Worm (Caenorhabditis elegans) whole organism, late embryonic: ENCODE data around the gene pbo-6.

Source experiments
- F13H6.1 ChIP-seq: sonication (generic microtip); optimal IDR thresholded peaks from 2 replicates; lab custom pipeline; 2016; ENCODE audit warnings: missing genetic modification characterization, missing compliant biosample characterization
- K09A11.1 ChIP-seq: sonication (generic microtip); optimal IDR thresholded peaks from 2 replicates; lab custom pipeline; 2017; ENCODE audit warnings: antibody characterized with exemption, mild to moderate bottlenecking, missing genetic modification characterization, missing compliant biosample characterization; ENCODE audit not compliant: insufficient read depth
- ama-1 ChIP-seq: fragments of 150-350 bp; optimal IDR thresholded peaks from 2 replicates; lab custom pipeline; 2014
- ceh-14 ChIP-seq: sonication (generic microtip); optimal IDR thresholded peaks from 2 replicates; lab custom pipeline; 2016; ENCODE audit warnings: missing genotype, missing genetic modification characterization, missing compliant biosample characterization
- ceh-18 ChIP-seq: sonication (generic microtip); optimal IDR thresholded peaks from 2 replicates; lab custom pipeline; 2016; ENCODE audit warnings: missing genetic modification characterization, missing compliant biosample characterization
- ceh-2 ChIP-seq: sonication (generic microtip); optimal IDR thresholded peaks from 2 replicates; lab custom pipeline; 2016; ENCODE audit warnings: missing genotype, missing genetic modification characterization, missing compliant biosample characterization
- ceh-22 ChIP-seq: sonication (generic microtip); optimal IDR thresholded peaks from 2 replicates; lab custom pipeline; 2017; ENCODE audit warnings: missing biosample characterization, missing genetic modification characterization
- ceh-31 ChIP-seq: sonication (generic microtip); optimal IDR thresholded peaks from 2 replicates; lab custom pipeline; 2016; ENCODE audit warnings: missing genetic modification characterization, missing compliant biosample characterization
- ceh-34 ChIP-seq: sonication (generic microtip); optimal IDR thresholded peaks from 2 replicates; lab custom pipeline; 2016; ENCODE audit warnings: mild to moderate bottlenecking, missing genetic modification characterization, missing compliant biosample characterization
- ceh-48 ChIP-seq: sonication (generic microtip); optimal IDR thresholded peaks from 2 replicates; lab custom pipeline; 2016; ENCODE audit warnings: missing genetic modification characterization, inconsistent platforms, missing compliant biosample characterization
- ceh-6 ChIP-seq: fragments of 200-800 bp; sonication (Bioruptor generic); optimal IDR thresholded peaks from 2 replicates; lab custom pipeline; 2018; ENCODE audit warnings: mild to moderate bottlenecking, missing genetic modification characterization, missing compliant biosample characterization
- dmd-4 ChIP-seq: sonication (generic microtip); optimal IDR thresholded peaks from 2 replicates; lab custom pipeline; 2016; ENCODE audit warnings: borderline replicate concordance, missing genetic modification characterization, missing compliant biosample characterization
- dve-1 ChIP-seq: sonication (generic microtip); optimal IDR thresholded peaks from 2 replicates; lab custom pipeline; 2017; ENCODE audit warnings: antibody characterized with exemption, mild to moderate bottlenecking, missing genetic modification characterization, missing compliant biosample characterization
- elt-2 ChIP-seq: sonication (generic microtip); optimal IDR thresholded peaks from 2 replicates; lab custom pipeline; 2016; ENCODE audit warnings: missing genetic modification reagents, missing genetic modification characterization, missing compliant biosample characterization
- ets-4 ChIP-seq: sonication (generic microtip); optimal IDR thresholded peaks from 2 replicates; lab custom pipeline; 2016; ENCODE audit warnings: missing genetic modification characterization, missing compliant biosample characterization
- eyg-1 ChIP-seq: sonication (generic microtip); optimal IDR thresholded peaks from 2 replicates; lab custom pipeline; 2016; ENCODE audit warnings: missing genotype, missing genetic modification characterization, missing compliant biosample characterization
- fax-1 ChIP-seq: sonication (generic microtip); optimal IDR thresholded peaks from 2 replicates; lab custom pipeline; 2016; ENCODE audit warnings: missing genotype, missing genetic modification characterization, missing compliant biosample characterization
- fkh-6 ChIP-seq: sonication (generic microtip); optimal IDR thresholded peaks from 2 replicates; lab custom pipeline; 2016; ENCODE audit warnings: missing genetic modification characterization, missing compliant biosample characterization
- gmeb-2 ChIP-seq: sonication (generic microtip); optimal IDR thresholded peaks from 2 replicates; lab custom pipeline; 2016; ENCODE audit warnings: missing genetic modification characterization, inconsistent platforms, missing compliant biosample characterization
- hlh-30 ChIP-seq: sonication (generic microtip); optimal IDR thresholded peaks from 2 replicates; lab custom pipeline; 2017; ENCODE audit warnings: antibody characterized with exemption, missing genetic modification characterization, missing compliant biosample characterization; ENCODE audit not compliant: insufficient read depth
- hlh-8 ChIP-seq: sonication (generic microtip); optimal IDR thresholded peaks from 2 replicates; lab custom pipeline; 2016; ENCODE audit warnings: missing genotype, missing genetic modification characterization, missing compliant biosample characterization
- lim-6 ChIP-seq: sonication (generic microtip); optimal IDR thresholded peaks from 2 replicates; lab custom pipeline; 2016; ENCODE audit warnings: missing genetic modification characterization, missing compliant biosample characterization
- madf-2 ChIP-seq: sonication (generic microtip); optimal IDR thresholded peaks from 2 replicates; lab custom pipeline; 2017; ENCODE audit warnings: missing genetic modification characterization, missing compliant biosample characterization
- mec-3 ChIP-seq: sonication (generic microtip); optimal IDR thresholded peaks from 2 replicates; lab custom pipeline; 2016; ENCODE audit warnings: borderline replicate concordance, missing genetic modification characterization, missing compliant biosample characterization
- nfya-1 ChIP-seq: sonication (generic microtip); optimal IDR thresholded peaks from 2 replicates; lab custom pipeline; 2017; ENCODE audit warnings: missing genetic modification characterization, mild to moderate bottlenecking, missing compliant biosample characterization, antibody characterized with exemption, moderate library complexity
- npax-4 ChIP-seq: sonication (generic microtip); optimal IDR thresholded peaks from 2 replicates; lab custom pipeline; 2016; ENCODE audit warnings: missing genetic modification characterization, missing compliant biosample characterization
- odd-2 ChIP-seq: sonication (generic microtip); optimal IDR thresholded peaks from 2 replicates; lab custom pipeline; 2017; ENCODE audit warnings: antibody characterized with exemption, mild to moderate bottlenecking, missing genetic modification characterization, missing compliant biosample characterization
- pag-3 ChIP-seq: sonication (generic microtip); optimal IDR thresholded peaks from 2 replicates; lab custom pipeline; 2016; ENCODE audit warnings: missing compliant biosample characterization, missing genetic modification characterization, borderline replicate concordance
- pat-9 ChIP-seq: fragments of 200-800 bp; sonication (Bioruptor generic); optimal IDR thresholded peaks from 2 replicates; lab custom pipeline; 2018; ENCODE audit warnings: mild to moderate bottlenecking, missing genetic modification characterization, moderate library complexity, missing compliant biosample characterization
- pha-2 ChIP-seq: sonication (generic microtip); optimal IDR thresholded peaks from 2 replicates; lab custom pipeline; 2017; ENCODE audit warnings: mild to moderate bottlenecking, missing genetic modification characterization, missing compliant biosample characterization
- pha-4 ChIP-seq: fragments of 150-350 bp; optimal IDR thresholded peaks from 2 replicates; lab custom pipeline; 2018; ENCODE audit warnings: missing biosample characterization, missing genetic modification reagents, missing genetic modification characterization
- pros-1 ChIP-seq: fragments of 150-350 bp; optimal IDR thresholded peaks from 2 replicates; lab custom pipeline; 2014; ENCODE audit warnings: missing biosample characterization, missing genetic modification reagents, missing genetic modification characterization
- ref-2 ChIP-seq: sonication (generic microtip); optimal IDR thresholded peaks from 2 replicates; lab custom pipeline; 2016; ENCODE audit warnings: missing genetic modification characterization, missing compliant biosample characterization
- rnt-1 ChIP-seq: sonication (generic microtip); optimal IDR thresholded peaks from 2 replicates; lab custom pipeline; 2016; ENCODE audit warnings: missing genetic modification characterization, missing compliant biosample characterization
- sdc-2 ChIP-seq: sonication (generic microtip); optimal IDR thresholded peaks from 2 replicates; lab custom pipeline; 2016; ENCODE audit warnings: missing genotype, missing genetic modification characterization, missing compliant biosample characterization
- sox-2 ChIP-seq: fragments of 200-800 bp; sonication (Bioruptor generic); IDR thresholded peaks from 2 replicates; pipeline ENCODE4 v1.3.6; 2022; ENCODE audit warnings: missing genetic modification reagents, missing genetic modification characterization, missing compliant biosample characterization
- syd-9 ChIP-seq: sonication (generic microtip); optimal IDR thresholded peaks from 2 replicates; lab custom pipeline; 2016; ENCODE audit warnings: mild to moderate bottlenecking, missing genetic modification characterization, moderate library complexity, missing compliant biosample characterization
- tbx-2 ChIP-seq: sonication (generic microtip); optimal IDR thresholded peaks from 2 replicates; lab custom pipeline; 2016; ENCODE audit warnings: missing genetic modification characterization, missing compliant biosample characterization
- ttx-3 ChIP-seq: sonication (generic microtip); optimal IDR thresholded peaks from 2 replicates; lab custom pipeline; 2016; ENCODE audit warnings: missing genetic modification reagents, missing genetic modification characterization, missing compliant biosample characterization
- unc-3 ChIP-seq, 2 experiments: fragments of 200-800 bp in 1 of 2; sonication (Bioruptor generic) in 1 of 2; sonication (generic microtip) in 1 of 2; conservative IDR thresholded peaks in 1 of 2; optimal IDR thresholded peaks in 1 of 2; 2 replicates each; pipeline versions ENCODE4 v1.3.6 to Lab custom; 2016 to 2022; ENCODE audit warnings: missing compliant biosample characterization in 2 of 2, missing genetic modification characterization in 2 of 2, missing genetic modification reagents in 1 of 2
- unc-42 ChIP-seq: sonication (generic microtip); optimal IDR thresholded peaks from 2 replicates; lab custom pipeline; 2016; ENCODE audit warnings: missing genotype, missing genetic modification characterization, missing compliant biosample characterization
- unc-55 ChIP-seq: sonication (generic microtip); optimal IDR thresholded peaks from 2 replicates; lab custom pipeline; 2017; ENCODE audit warnings: missing biosample characterization, missing genetic modification reagents, missing genetic modification characterization
- zip-5 ChIP-seq: sonication (generic microtip); optimal IDR thresholded peaks from 2 replicates; lab custom pipeline; 2016; ENCODE audit warnings: missing genetic modification characterization, missing compliant biosample characterization

pbo-6 gene

ce11 chrX:17475974-17476373 lies 47.1 kb downstream of the pbo-6 start:
- TF ChIP-seq elt-2 (tag; lab: Kevin White, UChicago): peak; percentile 72
- TF ChIP-seq ceh-31 (tag; lab: Kevin White, UChicago): no peak

ce11 chrX:17478677-17479076 lies 49.8 kb downstream of the pbo-6 start:
- TF ChIP-seq ceh-34 (tag; lab: Kevin White, UChicago) (no peak), elt-2 (tag; lab: Kevin White, UChicago) (peak; percentile 18), unc-55 (GFP tag; lab: Kevin White, UChicago) (no peak)

ce11 chrX:17479694-17480574 lies 51.1 kb downstream of the pbo-6 start:
- TF ChIP-seq fax-1 (peak; percentile 53), pha-2 (tag; lab: Kevin White, UChicago) (peak; percentile 23), ceh-14 (tag; lab: Kevin White, UChicago) (peak; percentile 85), ttx-3 (tag; lab: Kevin White, UChicago) (no peak), F13H6.1 (tag; lab: Kevin White, UChicago) (peak; percentile 79), pag-3 (tag; lab: Kevin White, UChicago) (peak; percentile 41), fkh-6 (tag; lab: Kevin White, UChicago) (no peak), unc-55 (GFP tag; lab: Kevin White, UChicago) (peak; percentile 89), eyg-1 (tag; lab: Kevin White, UChicago) (peak; percentile 31), dmd-4 (no peak), ets-4 (tag; lab: Kevin White, UChicago) (peak; percentile 42), ref-2 (tag; lab: Kevin White, UChicago) (peak; percentile 79), ceh-18 (peak; percentile 97), syd-9 (peak; percentile 60), gmeb-2 (tag; lab: Kevin White, UChicago) (no peak), ceh-34 (tag; lab: Kevin White, UChicago) (peak; percentile 91), nfya-1 (tag; lab: Kevin White, UChicago) (peak; percentile 81), unc-42 (tag; lab: Kevin White, UChicago) (peak; percentile 64), unc-3 (GFP tag; conservative IDR thresholded peaks at IDR 0.05; lab: Robert Waterston, UW) (no peak; the same call in 1 of the 2 replicates), unc-3 (tag; optimal IDR thresholded peaks at IDR 0.05; lab: Kevin White, UChicago) (peak; percentile 35), odd-2 (tag; lab: Kevin White, UChicago) (no peak), pat-9 (tag; lab: Kevin White, UChicago) (peak; percentile 2), ceh-2 (tag; lab: Kevin White, UChicago) (peak; percentile 48), ceh-31 (tag; lab: Kevin White, UChicago) (peak; percentile 89), tbx-2 (tag; lab: Kevin White, UChicago) (peak; percentile 57), ceh-48 (tag; lab: Kevin White, UChicago) (peak; percentile 39), npax-4 (tag; lab: Kevin White, UChicago) (no peak), rnt-1 (tag; lab: Kevin White, UChicago) (peak; percentile 92), hlh-8 (tag; lab: Kevin White, UChicago) (peak; percentile 38), ceh-22 (tag; lab: Kevin White, UChicago) (peak; percentile 76), sox-2 (GFP tag; lab: Robert Waterston, UW) (peak; percentile 69), lim-6 (tag; lab: Kevin White, UChicago) (no peak), K09A11.1 (tag; lab: Kevin White, UChicago) (peak; percentile 92), dve-1 (tag; lab: Kevin White, UChicago) (peak; percentile 46), hlh-30 (tag; lab: Kevin White, UChicago) (peak; percentile 94), zip-5 (tag; lab: Kevin White, UChicago) (no peak), pros-1 (tag; lab: Kevin White, UChicago) (peak; percentile 58), pha-4 (tag; lab: Kevin White, UChicago) (no peak), ceh-6 (no peak), sdc-2 (tag; lab: Kevin White, UChicago) (peak; percentile 72), ama-1 (lab: Kevin White, UChicago) (peak; percentile 32), madf-2 (tag; lab: Kevin White, UChicago) (no peak), mec-3 (tag; lab: Kevin White, UChicago) (no peak)
